Worm (Caenorhabditis elegans) whole organism, mixed stage, embryonic: ENCODE data around the gene snf-3.

Experiments used
- blmp-1 ChIP-seq: fragments of 150-350 bp; optimal IDR thresholded peaks from 2 replicates; lab custom pipeline; 2014; ENCODE audit warnings: missing biosample characterization, missing genetic modification characterization
- elt-1 ChIP-seq: sonication (generic microtip); optimal IDR thresholded peaks from 2 replicates; lab custom pipeline; 2017; ENCODE audit warnings: missing genetic modification characterization, mild to moderate bottlenecking, missing compliant biosample characterization, antibody characterized with exemption, moderate library complexity, borderline replicate concordance; ENCODE audit not compliant: insufficient read depth
- ham-2 ChIP-seq: fragments of 200-800 bp; sonication (Bioruptor generic); optimal IDR thresholded peaks from 2 replicates; lab custom pipeline; 2018; ENCODE audit warnings: mild to moderate bottlenecking, missing genetic modification characterization, missing compliant biosample characterization
- lin-13 ChIP-seq: fragments of 150-350 bp; optimal IDR thresholded peaks from 2 replicates; lab custom pipeline; 2014; ENCODE audit warnings: missing biosample characterization, missing genetic modification characterization
- sem-2 ChIP-seq: fragments of 200-800 bp; sonication (Bioruptor generic); optimal IDR thresholded peaks from 2 replicates; lab custom pipeline; 2018; ENCODE audit warnings: mild to moderate bottlenecking, missing genetic modification characterization, missing compliant biosample characterization
- snpc-4 ChIP-seq: fragments of 150-350 bp; optimal IDR thresholded peaks from 2 replicates; lab custom pipeline; 2014; ENCODE audit warnings: missing biosample characterization, missing genetic modification characterization
- sptf-1 ChIP-seq: sonication (generic microtip); optimal IDR thresholded peaks from 2 replicates; lab custom pipeline; 2017; ENCODE audit warnings: mild to moderate bottlenecking, missing genetic modification characterization, moderate library complexity, missing compliant biosample characterization
- zip-8 ChIP-seq: fragments of 150-350 bp; optimal IDR thresholded peaks from 2 replicates; lab custom pipeline; 2014; ENCODE audit warnings: missing biosample characterization, missing genetic modification characterization

The snf-3 gene

DNA sequence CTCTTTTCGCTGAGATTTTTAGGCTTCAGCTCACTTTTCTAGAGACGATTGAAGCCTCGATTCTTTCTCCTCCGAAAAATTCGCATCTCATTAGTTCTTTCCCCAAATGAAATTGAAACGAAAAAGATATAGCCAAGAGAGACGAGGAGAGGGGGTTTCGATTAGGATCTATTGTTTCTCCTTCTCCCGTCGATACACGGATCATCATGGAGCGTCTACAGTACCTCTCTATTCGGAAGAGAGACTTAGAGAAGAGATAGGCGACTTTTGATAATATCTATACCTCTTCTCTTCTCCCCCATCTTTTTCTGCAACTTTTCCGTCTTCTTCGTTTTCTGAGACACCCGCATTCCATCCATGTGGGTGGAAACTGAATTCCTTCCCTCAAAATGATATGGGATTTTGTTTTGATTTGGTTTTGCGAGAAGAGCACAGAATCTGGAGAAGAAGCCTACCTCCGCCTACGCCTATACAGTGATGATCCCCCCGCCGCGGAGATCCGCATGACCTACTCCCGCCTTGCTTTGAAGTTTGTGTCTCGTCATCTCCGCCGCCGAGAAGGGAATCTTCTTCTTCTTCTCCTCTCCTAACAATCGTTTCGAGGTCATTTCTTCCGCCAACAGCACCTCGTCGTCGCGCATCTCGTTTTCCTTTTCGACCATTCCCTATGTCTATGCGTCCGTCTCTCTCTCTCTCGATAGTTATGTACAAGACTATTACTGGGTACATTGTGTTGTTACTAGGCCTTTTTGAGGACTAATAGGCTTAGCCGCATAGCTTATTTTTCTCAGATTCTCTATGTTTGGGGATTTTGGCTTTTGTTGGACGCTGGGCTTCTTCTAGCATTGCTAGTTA lies 50.1 kb downstream of the snf-3 start:
- TF ChIP-seq elt-1 (tag; lab: Kevin White, UChicago) = peak; percentile 97
- no peak for TF ChIP-seq snpc-4 (tag; lab: Kevin White, UChicago)
- TF ChIP-seq sptf-1 = no peak
- TF ChIP-seq ham-2 (GFP tag; lab: Kevin White, UChicago) = peak; percentile 37
- peak; percentile 12 for TF ChIP-seq blmp-1 (tag; lab: Kevin White, UChicago)
- no peak for TF ChIP-seq sem-2 (GFP tag; lab: Kevin White, UChicago)

DNA sequence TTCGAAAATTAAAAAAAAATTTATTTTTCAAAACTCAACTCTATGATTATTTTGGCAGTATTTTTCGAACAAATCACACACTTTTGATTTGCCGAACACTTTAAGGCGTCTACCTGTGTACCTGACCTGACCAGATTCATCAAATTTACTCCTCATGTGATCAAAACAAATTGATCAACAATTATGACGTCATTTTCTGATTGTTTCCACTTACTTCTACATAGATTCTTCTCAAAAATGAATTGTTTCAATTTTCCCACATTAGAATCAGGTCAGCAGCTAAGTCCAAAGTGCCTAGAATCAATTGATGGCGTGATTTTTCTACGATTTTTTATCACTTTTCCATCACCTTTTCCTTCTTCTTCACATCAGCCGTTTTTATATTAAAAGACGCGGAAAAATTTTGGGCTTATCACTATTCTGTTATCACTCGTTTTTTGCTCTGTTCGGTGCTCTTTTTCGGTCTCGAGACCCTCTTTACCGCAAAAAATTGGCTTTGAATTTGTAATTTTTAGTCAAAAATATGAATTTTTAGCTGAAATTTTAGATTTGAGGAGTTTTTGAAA lies 51.5 kb downstream of the snf-3 start:
- TF ChIP-seq zip-8 (tag; lab: Kevin White, UChicago) (peak; percentile 58), lin-13 (tag; lab: Kevin White, UChicago) (no peak)
